Fruit fly (Drosophila melanogaster) whole organism, embryonic: ENCODE data around the gene Rbp6.

ENCODE experiments used
- CG10431 ChIP-seq: fragments of 200-800 bp; sonication (Bioruptor generic); optimal IDR thresholded peaks from 3 replicates; lab custom pipeline; 2018; ENCODE audit warnings: missing biosample characterization, mild to moderate bottlenecking, missing genetic modification characterization
- CG10565 ChIP-seq: fragments of 200-800 bp; sonication (Bioruptor generic); optimal IDR thresholded peaks from 3 replicates; lab custom pipeline; 2016; ENCODE audit warnings: missing biosample characterization, mild to moderate bottlenecking, missing genetic modification characterization
- CG11560 ChIP-seq: fragments of 200-800 bp; sonication (Bioruptor generic); IDR thresholded peaks from 3 replicates; pipeline ENCODE4 v1.3.6; 2022; ENCODE audit warnings: missing biosample characterization, missing genetic modification characterization
- CG11696 ChIP-seq: fragments of 200-800 bp; sonication (Bioruptor generic); IDR thresholded peaks from 2 replicates; pipeline ENCODE4 v1.3.6; 2022; ENCODE audit warnings: missing biosample characterization, missing genetic modification characterization
- CG12219 ChIP-seq: fragments of 200-800 bp; sonication (Bioruptor generic); optimal IDR thresholded peaks from 3 replicates; lab custom pipeline; 2018; ENCODE audit warnings: missing biosample characterization, mild to moderate bottlenecking, missing genetic modification characterization
- CG13624 ChIP-seq: fragments of 200-800 bp; sonication (Bioruptor generic); optimal IDR thresholded peaks from 2 replicates; lab custom pipeline; 2016; ENCODE audit warnings: missing biosample characterization, missing genetic modification characterization
- CG14965 ChIP-seq: fragments of 200-800 bp; sonication (Bioruptor generic); optimal IDR thresholded peaks from 2 replicates; lab custom pipeline; 2016; ENCODE audit warnings: missing biosample characterization, missing genetic modification characterization, borderline replicate concordance
- CG16813 ChIP-seq: fragments of 200-800 bp; sonication (Bioruptor generic); IDR thresholded peaks from 3 replicates; pipeline ENCODE4 v1.3.6; 2022; ENCODE audit warnings: missing biosample characterization, missing genetic modification characterization; ENCODE audit not compliant: partially characterized antibody
- CG17912 ChIP-seq: fragments of 200-800 bp; sonication (Bioruptor generic); optimal IDR thresholded peaks from 2 replicates; lab custom pipeline; 2018; ENCODE audit warnings: missing biosample characterization, mild to moderate bottlenecking, missing genetic modification characterization
- CG1792 ChIP-seq: fragments of 200-800 bp; sonication (Bioruptor generic); optimal IDR thresholded peaks from 2 replicates; lab custom pipeline; 2016; ENCODE audit warnings: missing biosample characterization, missing genetic modification characterization
- CG18011 ChIP-seq: fragments of 200-800 bp; sonication (Bioruptor generic); optimal IDR thresholded peaks from 2 replicates; lab custom pipeline; 2017; ENCODE audit warnings: missing biosample characterization, missing genetic modification characterization, mild to moderate bottlenecking, moderate library complexity, missing genotype
- CG18476 ChIP-seq: fragments of 200-800 bp; sonication (Bioruptor generic); optimal IDR thresholded peaks from 2 replicates; lab custom pipeline; 2016; ENCODE audit warnings: missing biosample characterization, mild to moderate bottlenecking, missing genetic modification characterization
- CG18764 ChIP-seq: fragments of 200-800 bp; sonication (Bioruptor generic); optimal IDR thresholded peaks from 3 replicates; lab custom pipeline; 2016; ENCODE audit warnings: missing biosample characterization, missing genetic modification characterization
- CG2875 ChIP-seq: fragments of 200-800 bp; sonication (Bioruptor generic); optimal IDR thresholded peaks from 2 replicates; lab custom pipeline; 2017; ENCODE audit warnings: missing biosample characterization, mild to moderate bottlenecking, missing genetic modification characterization, missing genetic modification reagents
- CG3281 ChIP-seq: fragments of 200-800 bp; sonication (Bioruptor generic); optimal IDR thresholded peaks from 3 replicates; lab custom pipeline; 2017; ENCODE audit warnings: missing biosample characterization, mild to moderate bottlenecking, missing genetic modification characterization
- CG43689 ChIP-seq: fragments of 200-800 bp; sonication (Bioruptor generic); IDR thresholded peaks from 2 replicates; pipeline ENCODE4 v1.3.6; 2022; ENCODE audit warnings: missing biosample characterization, missing genetic modification characterization
- CG7357 ChIP-seq: fragments of 200-800 bp; sonication (Bioruptor generic); IDR thresholded peaks from 3 replicates; pipeline ENCODE4 v1.3.6; 2022; ENCODE audit warnings: missing biosample characterization, missing genetic modification characterization
- CG8089 ChIP-seq: fragments of 200-800 bp; sonication (Bioruptor generic); optimal IDR thresholded peaks from 3 replicates; lab custom pipeline; 2016; ENCODE audit warnings: missing biosample characterization, missing genetic modification characterization
- CG9817 ChIP-seq: fragments of 200-800 bp; sonication (Bioruptor generic); optimal IDR thresholded peaks from 2 replicates; lab custom pipeline; 2018; ENCODE audit warnings: missing biosample characterization, mild to moderate bottlenecking, missing genetic modification characterization, moderate library complexity
- Doc2 ChIP-seq: fragments of 200-800 bp; sonication (Bioruptor generic); IDR thresholded peaks from 2 replicates; pipeline ENCODE4 v1.3.6; 2022; ENCODE audit warnings: missing biosample characterization, missing genetic modification characterization
- Ets65A ChIP-seq: fragments of 200-800 bp; sonication (Bioruptor generic); peaks from one replicate; lab custom pipeline; 2016; ENCODE audit warnings: missing biosample characterization, missing genetic modification characterization
- H2.0 ChIP-seq: fragments of 200-800 bp; sonication (Bioruptor generic); IDR thresholded peaks from 2 replicates; pipeline ENCODE4 v1.3.6; 2022; ENCODE audit warnings: missing biosample characterization, missing genetic modification characterization
- HLH3B ChIP-seq: fragments of 200-800 bp; sonication (Bioruptor generic); IDR thresholded peaks from 2 replicates; pipeline ENCODE4 v1.3.6; 2022; ENCODE audit warnings: missing biosample characterization, missing genetic modification characterization
- HLHmδ ChIP-seq: fragments of 200-800 bp; sonication (Bioruptor generic); optimal IDR thresholded peaks from 2 replicates; lab custom pipeline; 2018; ENCODE audit warnings: missing biosample characterization, mild to moderate bottlenecking, missing genetic modification characterization, moderate library complexity
- Hmx ChIP-seq: fragments of 200-800 bp; sonication (Bioruptor generic); optimal IDR thresholded peaks from 2 replicates; lab custom pipeline; 2016; ENCODE audit warnings: missing biosample characterization, missing genetic modification characterization
- Hr51 ChIP-seq, 2 experiments: fragments of 200-800 bp; sonication (Bioruptor generic); optimal IDR thresholded peaks; 2 replicates in 1 of 2; 3 replicates in 1 of 2; lab custom pipeline; 2016 to 2018; ENCODE audit warnings: missing biosample characterization in 2 of 2, missing genetic modification characterization in 2 of 2, mild to moderate bottlenecking in 1 of 2, moderate library complexity in 1 of 2
- Kr ChIP-seq: fragments of 200-800 bp; sonication (Bioruptor generic); optimal IDR thresholded peaks from 2 replicates; lab custom pipeline; 2017; ENCODE audit warnings: missing biosample characterization, mild to moderate bottlenecking, missing genetic modification characterization
- Neu2 ChIP-seq: fragments of 200-800 bp; sonication (Bioruptor generic); optimal IDR thresholded peaks from 3 replicates; lab custom pipeline; 2016; ENCODE audit warnings: missing biosample characterization, missing genetic modification characterization, borderline replicate concordance
- PHDP ChIP-seq: fragments of 200-800 bp; sonication (Bioruptor generic); optimal IDR thresholded peaks from 3 replicates; lab custom pipeline; 2018; ENCODE audit warnings: missing biosample characterization, mild to moderate bottlenecking, missing genetic modification characterization, moderate library complexity
- Poxn ChIP-seq: fragments of 200-800 bp; sonication (Bioruptor generic); IDR thresholded peaks from 2 replicates; pipeline ENCODE4 v1.3.6; 2022; ENCODE audit warnings: missing biosample characterization, missing genetic modification characterization
- Sry-δ ChIP-seq: fragments of 200-800 bp; sonication (Bioruptor generic); optimal IDR thresholded peaks from 2 replicates; lab custom pipeline; 2016; ENCODE audit warnings: missing biosample characterization, missing genetic modification characterization
- TFAM ChIP-seq: fragments of 200-800 bp; sonication (Bioruptor generic); optimal IDR thresholded peaks from 2 replicates; lab custom pipeline; 2017; ENCODE audit warnings: missing biosample characterization, missing genetic modification characterization, inconsistent platforms
- Taf1 ChIP-seq: fragments of 200-800 bp; sonication (Bioruptor generic); IDR thresholded peaks from 2 replicates; pipeline ENCODE4 v1.3.6; 2022; ENCODE audit warnings: missing biosample characterization, missing genetic modification characterization
- ara ChIP-seq: fragments of 200-800 bp; sonication (Bioruptor generic); IDR thresholded peaks from 2 replicates; pipeline ENCODE4 v1.3.6; 2022; ENCODE audit warnings: missing biosample characterization, missing genetic modification characterization
- az2 ChIP-seq: fragments of 200-800 bp; sonication (Bioruptor generic); optimal IDR thresholded peaks from 3 replicates; lab custom pipeline; 2016; ENCODE audit warnings: missing biosample characterization, missing genetic modification characterization
- br ChIP-seq: fragments of >200 bp; optimal IDR thresholded peaks from 2 replicates; lab custom pipeline; 2017
- cg ChIP-seq: fragments of 200-800 bp; sonication (Bioruptor generic); optimal IDR thresholded peaks from 3 replicates; lab custom pipeline; 2019; ENCODE audit warnings: missing biosample characterization, mild to moderate bottlenecking, missing genetic modification characterization, moderate library complexity
- dm ChIP-seq: fragments of 200-800 bp; sonication (Bioruptor generic); optimal IDR thresholded peaks from 3 replicates; lab custom pipeline; 2016; ENCODE audit warnings: missing biosample characterization, missing genetic modification characterization
- fd64A ChIP-seq: fragments of 200-800 bp; sonication (Bioruptor generic); optimal IDR thresholded peaks from 3 replicates; lab custom pipeline; 2018; ENCODE audit warnings: missing biosample characterization, mild to moderate bottlenecking, missing genetic modification characterization
- gsb-n ChIP-seq: fragments of 200-800 bp; sonication (Bioruptor generic); optimal IDR thresholded peaks from 3 replicates; lab custom pipeline; 2018; ENCODE audit warnings: missing biosample characterization, mild to moderate bottlenecking, missing genetic modification characterization
- kni ChIP-seq: fragments of 200-800 bp; sonication (Bioruptor generic); optimal IDR thresholded peaks from 3 replicates; lab custom pipeline; 2017; ENCODE audit warnings: mild to moderate bottlenecking, missing biosample characterization, missing genetic modification reagents, missing genetic modification characterization
- lbe ChIP-seq: fragments of 200-800 bp; sonication (Bioruptor generic); optimal IDR thresholded peaks from 2 replicates; lab custom pipeline; 2016; ENCODE audit warnings: missing biosample characterization, mild to moderate bottlenecking, missing genetic modification characterization
- lilli ChIP-seq: fragments of 200-800 bp; sonication (Bioruptor generic); optimal IDR thresholded peaks from 3 replicates; lab custom pipeline; 2016; ENCODE audit warnings: missing biosample characterization, missing genetic modification characterization
- mam ChIP-seq: fragments of 200-800 bp; sonication (Bioruptor generic); optimal IDR thresholded peaks from 3 replicates; lab custom pipeline; 2016; ENCODE audit warnings: missing biosample characterization, missing genetic modification characterization
- mld ChIP-seq: fragments of 200-800 bp; sonication (Bioruptor generic); IDR thresholded peaks from 3 replicates; pipeline ENCODE4 v1.3.6; 2022; ENCODE audit warnings: missing biosample characterization, missing genetic modification characterization; ENCODE audit not compliant: partially characterized antibody
- repo ChIP-seq: fragments of 200-800 bp; sonication (Bioruptor generic); optimal IDR thresholded peaks from 2 replicates; lab custom pipeline; 2016; ENCODE audit warnings: missing biosample characterization, missing genetic modification characterization
- sc ChIP-seq, 3 experiments: fragments of >200 bp in 2 of 3; fragments of 200-800 bp in 1 of 3; sonication (Bioruptor generic) in 1 of 3; optimal IDR thresholded peaks; 2 replicates in 2 of 3; 3 replicates in 1 of 3; lab custom pipeline; 2017; ENCODE audit warnings: mild to moderate bottlenecking in 1 of 3, missing biosample characterization in 1 of 3, missing genetic modification characterization in 1 of 3, missing genetic modification reagents in 1 of 3
- sd ChIP-seq: fragments of 200-800 bp; sonication (Bioruptor generic); optimal IDR thresholded peaks from 3 replicates; lab custom pipeline; 2018; ENCODE audit warnings: missing biosample characterization, mild to moderate bottlenecking, missing genetic modification characterization, moderate library complexity
- stc ChIP-seq: fragments of 200-800 bp; sonication (Bioruptor generic); IDR thresholded peaks from 2 replicates; pipeline ENCODE4 v1.3.6; 2022; ENCODE audit warnings: missing biosample characterization, missing genetic modification characterization
- ttk ChIP-seq: fragments of 200-800 bp; sonication (Bioruptor generic); IDR thresholded peaks from 2 replicates; pipeline ENCODE4 v2.1.2; 2022; ENCODE audit warnings: missing biosample characterization, missing genetic modification characterization
- twi ChIP-seq: fragments of 200-800 bp; optimal IDR thresholded peaks from 2 replicates; lab custom pipeline; 2019; ENCODE audit warnings: missing biosample characterization, mild to moderate bottlenecking, missing genetic modification characterization, moderate library complexity
- unc-4 ChIP-seq: fragments of 200-800 bp; sonication (Bioruptor generic); IDR thresholded peaks from 2 replicates; pipeline ENCODE4 v1.3.6; 2022; ENCODE audit warnings: missing biosample characterization, missing genetic modification characterization; ENCODE audit not compliant: partially characterized antibody

Gene Rbp6

dm6 chr3L:17033309-17033708 is 204.7 kb downstream of the Rbp6 start (continued):
- no peak for TF ChIP-seq dm
- no peak for TF ChIP-seq twi
- TF ChIP-seq HLH3B = no peak
- TF ChIP-seq CG43689 = no peak
- TF ChIP-seq ara (GFP tag; lab: Robert Waterston, UW) = no peak
- TF ChIP-seq CG18764 = no peak
- TF ChIP-seq ttk (GFP tag; lab: Robert Waterston, UW) = no peak
- TF ChIP-seq Neu2 (GFP tag; lab: Kevin White, UChicago) = no peak
- TF ChIP-seq unc-4 (GFP tag; lab: Robert Waterston, UW) = no peak
- TF ChIP-seq CG18476 (GFP tag; lab: Kevin White, UChicago) = no peak
- no peak for TF ChIP-seq sc (optimal IDR thresholded peaks at IDR 0.05; lab: Kevin White, UChicago)
- peak; percentile 33 for TF ChIP-seq sc (GFP tag; optimal IDR thresholded peaks at IDR 0.05; lab: Kevin White, UChicago)
- TF ChIP-seq CG2875 (GFP tag; lab: Kevin White, UChicago) = peak; percentile 1
- no peak for TF ChIP-seq Kr (GFP tag; lab: Kevin White, UChicago)
- no peak for TF ChIP-seq CG12219
- peak; percentile 39 for TF ChIP-seq fd64A (GFP tag; lab: Kevin White, UChicago)
- TF ChIP-seq CG16813 (GFP tag; lab: Robert Waterston, UW) = no peak
- TF ChIP-seq Taf1 (GFP tag; lab: Robert Waterston, UW) = no peak
- TF ChIP-seq sd (tag; lab: Kevin White, UChicago) = no peak
- TF ChIP-seq CG3281 (GFP tag; lab: Kevin White, UChicago) = no peak
- TF ChIP-seq cg (GFP tag; lab: Kevin White, UChicago) = no peak
- no peak for TF ChIP-seq Poxn (GFP tag; lab: Robert Waterston, UW)
- peak; percentile 93 for TF ChIP-seq HLHmδ
- no peak for TF ChIP-seq TFAM
- no peak for TF ChIP-seq br (lab: Kevin White, UChicago)
- TF ChIP-seq lilli (GFP tag; lab: Kevin White, UChicago) = no peak
- no peak for TF ChIP-seq lbe
- no peak for TF ChIP-seq H2.0 (GFP tag; lab: Robert Waterston, UW)
- TF ChIP-seq CG9817 = no peak
- TF ChIP-seq az2 (GFP tag; lab: Kevin White, UChicago) = no peak
- no peak for TF ChIP-seq CG13624 (GFP tag; lab: Kevin White, UChicago)
- no peak for TF ChIP-seq mld (GFP tag; lab: Robert Waterston, UW)
- no peak for TF ChIP-seq CG14965 (GFP tag; lab: Kevin White, UChicago)
- TF ChIP-seq CG11560 (tag; lab: Robert Waterston, UW) = no peak
- no peak for TF ChIP-seq Sry-δ (GFP tag; lab: Kevin White, UChicago)
- TF ChIP-seq CG10565 (GFP tag; lab: Kevin White, UChicago) = no peak
- no peak for TF ChIP-seq PHDP (tag; lab: Kevin White, UChicago)
- no peak for TF ChIP-seq mam (GFP tag; lab: Kevin White, UChicago)
- TF ChIP-seq CG10431 (GFP tag; lab: Kevin White, UChicago) = peak; percentile 69
- no peak for TF ChIP-seq stc
- TF ChIP-seq CG18011 (GFP tag; lab: Kevin White, UChicago) = no peak
- no peak for TF ChIP-seq CG11696
- TF ChIP-seq CG8089 (GFP tag; lab: Kevin White, UChicago) = no peak
- no peak for TF ChIP-seq CG7357 (GFP tag; lab: Robert Waterston, UW)
- no peak for TF ChIP-seq Hmx
- TF ChIP-seq Ets65A (GFP tag; lab: Kevin White, UChicago) = no peak
- peak; percentile 55 for TF ChIP-seq gsb-n (tag; lab: Kevin White, UChicago)
- no peak for TF ChIP-seq repo
- TF ChIP-seq CG17912 (GFP tag; lab: Kevin White, UChicago) = no peak
- no peak for TF ChIP-seq Hr51 (GFP tag; optimal IDR thresholded peaks at IDR 0.05; lab: Kevin White, UChicago)
- TF ChIP-seq kni (GFP tag; lab: Kevin White, UChicago) = no peak
- TF ChIP-seq CG1792 (GFP tag; lab: Kevin White, UChicago) = no peak
- no peak for TF ChIP-seq Doc2
